Fruit fly (Drosophila melanogaster): ENCODE results near the gene CG11656.

The CG11656 gene

DNA sequence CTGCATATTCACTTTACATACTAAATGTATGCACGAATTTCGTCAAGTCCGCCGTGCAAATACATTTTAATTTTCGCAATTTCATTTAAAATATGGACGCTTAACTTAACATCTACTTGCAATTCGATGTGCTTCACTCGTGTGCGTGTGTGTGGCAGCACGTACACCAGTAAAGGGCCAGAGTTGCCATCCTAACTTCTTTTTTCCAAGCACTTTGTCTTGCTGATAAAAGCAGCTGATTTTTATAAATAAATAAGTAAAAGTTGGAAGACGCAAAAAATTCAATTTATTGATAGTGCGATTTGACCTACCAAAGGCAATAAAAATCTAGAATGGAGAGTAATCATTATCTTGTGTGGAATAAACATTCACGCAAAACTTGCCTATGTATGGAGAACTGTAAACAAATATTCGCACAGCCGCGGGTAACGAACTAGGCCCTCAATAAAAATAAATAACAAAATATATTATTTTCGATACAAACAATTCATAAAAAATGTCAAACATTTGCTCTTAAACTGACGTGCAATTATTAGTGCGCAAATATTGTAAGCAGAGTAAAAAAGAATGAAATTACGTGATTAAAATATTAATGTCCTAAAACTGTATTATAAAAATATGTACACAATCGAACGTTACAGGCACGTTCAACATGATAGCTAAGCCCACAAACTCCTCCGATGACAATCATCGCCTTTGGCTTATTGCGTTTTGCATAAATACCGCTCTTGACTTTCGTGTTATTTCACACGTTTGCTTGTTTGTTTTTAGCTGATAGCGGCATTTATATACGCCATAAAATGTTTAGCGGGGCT lies 27.3 kb upstream of the CG11656 start (continued):
- TF ChIP-seq CG9727 (GFP tag; optimal IDR thresholded peaks at IDR 0.05) (peak; percentile 76), gt (GFP tag; IDR thresholded peaks at IDR 0.05) (no peak), D19A (tag; optimal IDR thresholded peaks at IDR 0.05) (peak; percentile 54), z (GFP tag; IDR thresholded peaks at IDR 0.05) (no peak), oc (tag; optimal IDR thresholded peaks at IDR 0.05) (peak; percentile 40), gcm2 (GFP tag; optimal IDR thresholded peaks at IDR 0.05) (peak; percentile 72), Hr51 (GFP tag; optimal IDR thresholded peaks at IDR 0.05) (peak in 1 of 2 experiments; percentile 83), CG2116 (GFP tag; optimal IDR thresholded peaks at IDR 0.05) (no peak), CG2678 (tag; optimal IDR thresholded peaks at IDR 0.05) (peak; percentile 89), CG10654 (GFP tag; optimal IDR thresholded peaks at IDR 0.05) (peak; percentile 10), mirr (GFP tag; optimal IDR thresholded peaks at IDR 0.05) (peak; percentile 72), Eip74EF (GFP tag; optimal IDR thresholded peaks at IDR 0.05) (no peak), phol (tag; optimal IDR thresholded peaks at IDR 0.05) (peak; percentile 71), CG13775 (GFP tag; optimal IDR thresholded peaks at IDR 0.05) (peak; percentile 77), CG12236 (GFP tag; optimal IDR thresholded peaks at IDR 0.05) (peak; percentile 2), lmd (GFP tag; IDR thresholded peaks at IDR 0.05) (peak; percentile 65; the same call in 1 of the 2 replicates), sna (GFP tag; IDR thresholded peaks at IDR 0.05; ENCODE audit: partially characterized antibody) (0 out of 2 replicates have a peak, but pooled peaks have one; percentile 13), salm (tag; optimal IDR thresholded peaks at IDR 0.05) (no peak), abd-A (tag; optimal IDR thresholded peaks at IDR 0.05) (no peak), zfh1 (GFP tag; IDR thresholded peaks at IDR 0.05) (0 out of 3 replicates have a peak, but pooled peaks have one; percentile 16), emc (GFP tag; optimal IDR thresholded peaks at IDR 0.05) (no peak), luna (GFP tag; optimal IDR thresholded peaks at IDR 0.05) (no peak), slp2 (GFP tag; optimal IDR thresholded peaks at IDR 0.05) (no peak), unc-4 (GFP tag; IDR thresholded peaks at IDR 0.05; ENCODE audit: partially characterized antibody) (no peak), CG31365 (tag; optimal IDR thresholded peaks at IDR 0.05) (no peak), Nf-YA (GFP tag; IDR thresholded peaks at IDR 0.05) (no peak), hb (GFP tag; IDR thresholded peaks at IDR 0.05; ENCODE audit: partially characterized antibody) (no peak), sd (tag; optimal IDR thresholded peaks at IDR 0.05) (peak; percentile 91), tll (GFP tag; optimal IDR thresholded peaks at IDR 0.05) (no peak), CG6791 (GFP tag; IDR thresholded peaks at IDR 0.05; ENCODE audit: partially characterized antibody) (no peak), ewg (GFP tag; optimal IDR thresholded peaks at IDR 0.05) (peak; percentile 25), fu2 (GFP tag; optimal IDR thresholded peaks at IDR 0.05) (no peak), fd64A (GFP tag; optimal IDR thresholded peaks at IDR 0.05) (no peak), CG17186 (GFP tag; optimal IDR thresholded peaks at IDR 0.05) (no peak), jing (GFP tag; optimal IDR thresholded peaks at IDR 0.05) (no peak), sc (optimal IDR thresholded peaks at IDR 0.05) (no peak), sc (GFP tag; optimal IDR thresholded peaks at IDR 0.05) (peak; percentile 12), Hand (GFP tag; optimal IDR thresholded peaks at IDR 0.05) (peak; percentile 63), Ssrp (tag; optimal IDR thresholded peaks at IDR 0.05) (peak; percentile 67), Tbp (GFP tag; optimal IDR thresholded peaks at IDR 0.05) (no peak), tup (GFP tag; optimal IDR thresholded peaks at IDR 0.05) (peak; percentile 27), scrt (GFP tag; optimal IDR thresholded peaks at IDR 0.05) (peak; percentile 55), nmo (GFP tag; optimal IDR thresholded peaks at IDR 0.05) (peak; percentile 34), CG7372 (GFP tag; IDR thresholded peaks at IDR 0.05) (0 out of 2 replicates have a peak, but pooled peaks have one; percentile 33), E2f2 (GFP tag; IDR thresholded peaks at IDR 0.05) (peak; percentile 15; the same call in 1 of the 2 replicates), Meics (GFP tag; optimal IDR thresholded peaks at IDR 0.05) (peak; percentile 86), tgo (GFP tag; IDR thresholded peaks at IDR 0.05) (peak; percentile 43; the same call in 1 of the 3 replicates)

Measured in whole organism, embryonic.